Worm (Caenorhabditis elegans) whole organism, L2 larva: Measurements from ENCODE around the gene vab-9.

Experiments
- ZK546.5 ChIP-seq: sonication (generic microtip); optimal IDR thresholded peaks from 2 replicates; lab custom pipeline; 2017; ENCODE audit warnings: missing biosample characterization, missing genetic modification characterization
- elt-1 ChIP-seq: fragments of 150-350 bp; optimal IDR thresholded peaks from 2 replicates; lab custom pipeline; 2014; ENCODE audit warnings: missing biosample characterization, missing genetic modification characterization

DNA sequence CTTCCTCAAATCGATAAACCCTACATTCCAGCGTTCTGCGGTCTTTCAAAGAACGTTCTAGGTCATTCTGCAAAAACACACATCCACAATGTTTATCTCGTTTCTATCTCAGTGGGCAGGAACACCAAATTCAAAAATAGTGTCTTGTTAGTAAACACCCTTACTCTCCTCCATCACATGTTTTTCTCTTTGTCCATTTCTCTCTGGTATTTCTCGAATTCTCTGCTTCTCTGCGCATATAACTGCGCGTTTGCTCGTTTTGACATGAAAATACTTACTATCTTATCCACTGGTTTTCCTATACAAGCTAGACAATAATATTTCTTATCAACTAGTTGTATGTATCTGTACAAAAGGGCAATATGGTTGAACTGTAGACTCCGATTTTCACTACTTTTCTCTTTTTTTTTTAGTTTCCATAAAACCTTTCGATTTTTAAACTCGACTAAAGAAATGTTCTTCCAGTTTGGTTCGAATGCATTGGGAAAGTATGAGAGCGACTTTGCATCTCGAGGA is 13.2 kb upstream of the vab-9 start, which contains the start of gene pyr-1:
- TF ChIP-seq ZK546.5 = no peak
- no peak for TF ChIP-seq elt-1
